Worm (Caenorhabditis elegans) whole organism, early embryonic: ENCODE results near the gene fbxc-39.
"Not testable (repeated sequence)": the region's sequence is repeated elsewhere in the genome, so short reads cannot be mapped to it uniquely, and the experiment has no call there.

Experiments used
- B0310.2 ChIP-seq: sonication (generic microtip); optimal IDR thresholded peaks from 2 replicates; lab custom pipeline; 2016; ENCODE audit warnings: mild to moderate bottlenecking, missing genetic modification characterization, missing compliant biosample characterization
- F13C5.2 ChIP-seq: sonication (generic microtip); optimal IDR thresholded peaks from 2 replicates; lab custom pipeline; 2017; ENCODE audit warnings: mild to moderate bottlenecking, missing genetic modification characterization, inconsistent platforms, missing compliant biosample characterization
- aly-1 ChIP-seq: sonication (generic microtip); optimal IDR thresholded peaks from 2 replicates; lab custom pipeline; 2016; ENCODE audit warnings: missing genetic modification characterization, missing compliant biosample characterization
- ama-1 ChIP-seq: fragments of 150-350 bp; optimal IDR thresholded peaks from 2 replicates; lab custom pipeline; 2014
- ceh-13 ChIP-seq: fragments of 200-800 bp; sonication (Bioruptor generic); optimal IDR thresholded peaks from 2 replicates; lab custom pipeline; 2018; ENCODE audit warnings: mild to moderate bottlenecking, missing genetic modification characterization, missing compliant biosample characterization
- ceh-36 ChIP-seq: sonication (generic microtip); optimal IDR thresholded peaks from 2 replicates; lab custom pipeline; 2016; ENCODE audit warnings: missing genetic modification characterization, inconsistent platforms, missing compliant biosample characterization
- ets-7 ChIP-seq: sonication (generic microtip); optimal IDR thresholded peaks from 2 replicates; lab custom pipeline; 2016; ENCODE audit warnings: missing genotype, missing genetic modification characterization, missing compliant biosample characterization
- flt-1 ChIP-seq: fragments of 200-800 bp; sonication (Bioruptor generic); IDR thresholded peaks from 2 replicates; pipeline ENCODE4 v1.3.6; 2022; ENCODE audit warnings: missing genetic modification characterization, missing compliant biosample characterization
- hmbx-1 ChIP-seq: sonication (generic microtip); optimal IDR thresholded peaks from 2 replicates; lab custom pipeline; 2016; ENCODE audit warnings: mild to moderate bottlenecking, missing genetic modification characterization, missing compliant biosample characterization
- hmg-4 ChIP-seq: fragments of 200-800 bp; sonication (Bioruptor generic); optimal IDR thresholded peaks from 2 replicates; lab custom pipeline; 2018; ENCODE audit warnings: mild to moderate bottlenecking, missing genetic modification characterization, missing compliant biosample characterization
- hnd-1 ChIP-seq: sonication (generic microtip); optimal IDR thresholded peaks from 2 replicates; lab custom pipeline; 2016; ENCODE audit warnings: missing genetic modification characterization, missing compliant biosample characterization
- pes-1 ChIP-seq: fragments of 200-800 bp; sonication (Bioruptor generic); IDR thresholded peaks from 2 replicates; pipeline ENCODE4 v1.3.6; 2022; ENCODE audit warnings: missing genetic modification reagents, missing genetic modification characterization, missing compliant biosample characterization
- scrt-1 ChIP-seq: fragments of 200-800 bp; sonication (Bioruptor generic); IDR thresholded peaks from 2 replicates; pipeline ENCODE4 v1.3.6; 2022; ENCODE audit warnings: missing genetic modification characterization, missing compliant biosample characterization
- sea-1 ChIP-seq: fragments of 200-800 bp; sonication (Bioruptor generic); conservative IDR thresholded peaks from 2 replicates; pipeline ENCODE4 v1.3.6; 2022; ENCODE audit warnings: missing genetic modification characterization, missing compliant biosample characterization
- tbx-11 ChIP-seq: fragments of 200-800 bp; sonication (Bioruptor generic); IDR thresholded peaks from 2 replicates; pipeline ENCODE4 v1.3.6; 2022; ENCODE audit warnings: missing genetic modification characterization, missing compliant biosample characterization
- tbx-37 ChIP-seq: fragments of 200-800 bp; sonication (Bioruptor generic); conservative IDR thresholded peaks from 2 replicates; pipeline ENCODE4 v1.3.6; 2022; ENCODE audit warnings: missing genetic modification reagents, missing genetic modification characterization, missing compliant biosample characterization
- tra-4 ChIP-seq: sonication (generic microtip); optimal IDR thresholded peaks from 2 replicates; lab custom pipeline; 2017; ENCODE audit warnings: missing genetic modification characterization, missing compliant biosample characterization

Gene fbxc-39

DNA sequence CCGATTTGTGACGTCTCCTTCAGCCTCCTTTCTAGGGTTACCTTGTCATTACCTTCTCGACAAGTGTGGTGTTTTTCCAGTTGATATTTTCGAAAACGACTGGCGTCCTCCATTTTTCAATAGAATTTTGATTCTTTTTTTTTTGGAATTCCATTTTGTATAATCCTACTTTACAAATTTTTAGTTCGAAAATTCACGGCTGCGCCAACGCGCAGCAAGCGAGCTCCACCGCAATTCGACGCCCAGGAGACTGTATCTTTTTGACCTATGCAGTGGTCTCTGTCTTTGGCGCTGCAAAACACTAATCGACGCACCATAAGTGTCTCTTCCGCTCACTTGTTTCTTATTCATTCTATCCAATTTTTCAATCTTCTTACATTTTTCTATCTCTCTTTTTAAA, 2.8 kb downstream of the fbxc-39 start, which contains the start of gene fbxc-42:
TSS of gene fbxc-42 (plus strand) at position 301 of the 400 bp plus-strand sequence.
- no peak for TF ChIP-seq B0310.2 (tag; lab: Kevin White, UChicago)
- TF ChIP-seq aly-1 (tag; lab: Kevin White, UChicago): no peak
- no peak for TF ChIP-seq pes-1
- TF ChIP-seq tra-4 (tag; lab: Kevin White, UChicago): no peak
- no peak for TF ChIP-seq ets-7 (tag; lab: Kevin White, UChicago)
- TF ChIP-seq ceh-36 (tag; lab: Kevin White, UChicago): no peak
- no peak for TF ChIP-seq F13C5.2 (tag; lab: Kevin White, UChicago)
- no peak for TF ChIP-seq hmbx-1 (tag; lab: Kevin White, UChicago)
- TF ChIP-seq hnd-1 (tag; lab: Kevin White, UChicago): no peak
- TF ChIP-seq hmg-4: no peak
- TF ChIP-seq sea-1: no peak

DNA sequence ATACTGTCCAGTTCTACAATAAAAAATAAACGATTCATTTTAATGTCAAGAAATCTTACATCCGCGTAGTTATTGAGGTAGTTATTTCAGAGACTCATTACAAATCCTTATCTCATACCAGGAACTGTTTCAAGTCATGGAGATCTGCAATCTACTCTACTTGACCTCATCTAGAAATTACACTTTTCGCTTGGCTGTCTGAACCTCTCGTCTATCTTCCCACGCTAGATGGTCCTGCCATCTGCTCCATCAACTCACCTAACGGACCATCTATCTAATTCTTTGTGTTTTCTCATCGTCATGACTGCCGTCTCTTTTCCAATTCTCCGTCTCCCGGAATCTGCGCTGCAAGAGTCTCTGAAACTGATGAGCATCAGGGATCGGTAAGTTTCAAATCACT, 5.7 kb downstream of the fbxc-39 start, which contains the start of gene F45D11.7:
TSS of gene F45D11.7 (plus strand) at position 301 of the 400 bp plus-strand sequence.
- not testable (repeated sequence) for TF ChIP-seq tra-4 (tag; lab: Kevin White, UChicago); pes-1; flt-1

DNA sequence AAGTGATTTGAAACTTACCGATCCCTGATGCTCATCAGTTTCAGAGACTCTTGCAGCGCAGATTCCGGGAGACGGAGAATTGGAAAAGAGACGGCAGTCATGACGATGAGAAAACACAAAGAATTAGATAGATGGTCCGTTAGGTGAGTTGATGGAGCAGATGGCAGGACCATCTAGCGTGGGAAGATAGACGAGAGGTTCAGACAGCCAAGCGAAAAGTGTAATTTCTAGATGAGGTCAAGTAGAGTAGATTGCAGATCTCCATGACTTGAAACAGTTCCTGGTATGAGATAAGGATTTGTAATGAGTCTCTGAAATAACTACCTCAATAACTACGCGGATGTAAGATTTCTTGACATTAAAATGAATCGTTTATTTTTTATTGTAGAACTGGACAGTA, 7.6 kb downstream of the fbxc-39 start, which contains the start of gene F45D11.11:
TSS of gene F45D11.11 (minus strand) at position 101 of the 400 bp plus-strand sequence.
- not testable (repeated sequence) for TF ChIP-seq hmg-4; ama-1 (lab: Kevin White, UChicago); tbx-37 (GFP tag; lab: Robert Waterston, UW)

DNA sequence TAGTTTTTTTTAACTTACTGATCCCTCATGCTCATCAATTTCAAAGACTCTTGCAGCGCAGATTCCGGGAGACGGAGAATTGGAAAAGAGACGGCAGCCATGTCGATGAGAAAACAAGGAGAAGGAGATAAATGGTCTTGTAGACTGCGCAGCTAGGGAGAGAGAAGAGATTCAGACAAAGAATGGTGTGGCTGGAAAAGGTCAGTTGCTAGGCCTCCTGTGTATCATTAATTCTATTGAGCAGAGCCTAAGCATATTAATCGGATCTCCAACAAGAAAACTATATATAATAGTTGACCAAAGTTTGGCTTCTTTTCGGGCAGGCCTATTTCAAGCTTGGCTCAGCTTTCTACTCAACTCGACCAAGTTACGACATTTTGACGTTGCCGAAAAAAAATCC, 11.0 kb downstream of the fbxc-39 start, which contains the start of gene fbxb-29:
TSS of gene fbxb-29 (minus strand) at position 101 of the 400 bp plus-strand sequence.
- TF ChIP-seq aly-1 (tag; lab: Kevin White, UChicago) (no peak), hmbx-1 (tag; lab: Kevin White, UChicago) (no peak), hmg-4 (no peak), ama-1 (lab: Kevin White, UChicago) (no peak), ceh-13 (no peak), ceh-36 (tag; lab: Kevin White, UChicago) (no peak), pes-1 (no peak), tbx-37 (GFP tag; lab: Robert Waterston, UW) (no peak), tbx-11 (GFP tag; lab: Robert Waterston, UW) (no peak), tra-4 (tag; lab: Kevin White, UChicago) (no peak), sea-1 (no peak), F13C5.2 (tag; lab: Kevin White, UChicago) (no peak)

DNA sequence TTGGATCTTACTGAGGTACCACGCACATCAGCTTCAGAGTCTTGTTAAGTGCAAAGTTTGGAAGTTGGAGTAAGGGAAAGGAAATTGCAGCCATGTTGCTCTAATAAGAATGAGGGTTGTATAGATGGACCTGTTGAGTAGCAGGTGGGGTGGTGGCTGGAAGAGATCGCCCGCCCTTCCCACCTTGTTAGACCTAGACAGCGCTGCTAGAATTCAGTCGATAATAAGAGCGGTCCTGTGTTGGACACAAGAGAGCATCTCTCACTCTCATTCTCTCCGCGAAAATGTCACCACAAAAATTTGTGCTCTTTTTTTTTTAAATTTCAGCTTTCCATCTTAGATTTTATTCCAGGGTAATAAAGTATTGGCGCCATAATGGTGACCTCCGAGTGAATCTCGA, 12.8 kb downstream of the fbxc-39 start, which contains the start of the genes fbxb-30 and F45D11.5:
TSS of gene fbxb-30 (minus strand) at position 101 of the 400 bp plus-strand sequence.
TSS of gene F45D11.5 (plus strand) at position 352 of the 400 bp plus-strand sequence.
- TF ChIP-seq tbx-11 (GFP tag; lab: Robert Waterston, UW): no peak
- no peak for TF ChIP-seq tbx-37 (GFP tag; lab: Robert Waterston, UW)
- no peak for TF ChIP-seq tra-4 (tag; lab: Kevin White, UChicago)
- no peak for TF ChIP-seq sea-1
- TF ChIP-seq scrt-1 (GFP tag; lab: Robert Waterston, UW): no peak
- no peak for TF ChIP-seq aly-1 (tag; lab: Kevin White, UChicago)
- TF ChIP-seq flt-1: no peak
- no peak for TF ChIP-seq hmg-4
- TF ChIP-seq ceh-36 (tag; lab: Kevin White, UChicago): no peak
- TF ChIP-seq ceh-13: no peak

DNA sequence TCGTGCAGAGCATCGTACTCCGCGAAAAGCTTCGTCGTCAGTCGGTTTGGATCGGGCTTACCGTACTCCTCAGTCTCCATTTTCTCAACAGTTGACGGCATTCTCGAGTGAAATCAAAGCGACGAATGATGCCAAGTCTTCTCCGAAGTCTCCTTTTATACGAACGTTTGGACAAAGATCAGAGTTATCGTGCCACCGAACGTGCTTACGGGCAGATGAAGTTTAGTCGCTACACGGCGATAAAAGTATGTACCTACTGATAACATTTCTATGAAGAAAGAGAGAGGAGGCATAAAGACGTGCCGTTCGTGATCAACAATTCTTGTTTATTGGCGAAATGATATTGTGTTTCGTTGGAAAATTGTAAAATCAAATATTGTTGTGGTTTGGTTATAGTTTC, 17.8 kb downstream of the fbxc-39 start, which contains the start of gene F45D11.14:
TSS of gene F45D11.14 (minus strand) at position 101 of the 400 bp plus-strand sequence.
- not testable (repeated sequence) for TF ChIP-seq pes-1; tra-4 (tag; lab: Kevin White, UChicago); ets-7 (tag; lab: Kevin White, UChicago)

DNA sequence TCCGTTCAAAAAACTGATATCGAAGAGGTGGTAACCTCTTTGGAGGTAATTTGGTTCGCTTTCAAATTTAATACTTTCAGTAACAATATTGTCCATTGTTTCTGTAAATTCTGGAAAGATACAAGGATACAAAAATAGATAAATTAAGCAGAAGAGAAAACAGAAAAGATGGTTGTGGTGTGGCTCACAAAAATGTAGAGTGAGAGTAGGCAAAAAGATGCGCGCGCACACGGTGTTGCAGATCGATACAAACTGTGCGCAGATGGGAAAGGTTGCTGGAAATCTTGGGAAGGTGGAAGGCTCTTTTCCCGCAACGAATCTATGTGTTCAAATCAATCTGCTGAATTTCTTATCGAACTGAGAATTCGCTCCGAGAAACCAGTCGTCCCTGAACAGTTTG, 36.1 kb downstream of the fbxc-39 start, which contains the start of gene btb-11:
TSS of gene btb-11 (minus strand) at position 101 of the 400 bp plus-strand sequence.
- not testable (repeated sequence) for TF ChIP-seq ceh-36 (tag; lab: Kevin White, UChicago); B0310.2 (tag; lab: Kevin White, UChicago); ama-1 (lab: Kevin White, UChicago)

DNA sequence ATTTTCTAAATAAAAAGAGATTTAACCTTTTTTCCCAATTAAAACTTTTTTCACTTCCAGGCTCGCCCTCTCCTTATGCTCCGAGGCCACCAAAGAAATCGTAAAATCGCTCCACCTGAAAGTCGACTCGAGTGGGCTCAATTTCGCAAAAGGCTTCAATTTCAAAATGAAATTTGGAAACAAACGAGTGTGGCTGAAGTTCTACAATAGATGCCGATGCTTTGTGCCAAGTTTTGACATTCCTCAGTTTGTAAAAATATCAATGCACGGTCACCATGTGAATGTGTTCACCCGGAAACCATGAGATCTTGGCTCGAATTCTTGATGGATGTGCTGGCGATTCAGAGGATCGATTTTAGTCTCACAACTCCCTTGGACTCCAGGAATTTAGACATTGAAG, 38.1 kb downstream of the fbxc-39 start, which contains the start of gene M01D1.12:
TSS of gene M01D1.12 (plus strand) at position 301 of the 400 bp plus-strand sequence.
- TF ChIP-seq tra-4 (tag; lab: Kevin White, UChicago) (no peak), pes-1 (no peak), aly-1 (tag; lab: Kevin White, UChicago) (no peak), flt-1 (no peak), ets-7 (tag; lab: Kevin White, UChicago) (no peak), hnd-1 (tag; lab: Kevin White, UChicago) (no peak), ceh-36 (tag; lab: Kevin White, UChicago) (no peak), scrt-1 (GFP tag; lab: Robert Waterston, UW) (no peak), F13C5.2 (tag; lab: Kevin White, UChicago) (no peak), tbx-37 (GFP tag; lab: Robert Waterston, UW) (no peak), tbx-11 (GFP tag; lab: Robert Waterston, UW) (no peak), B0310.2 (tag; lab: Kevin White, UChicago) (no peak), ceh-13 (no peak), hmg-4 (no peak)
